Worm (Caenorhabditis elegans) whole organism, young adult: Measurements from ENCODE around the gene B0454.26.

ENCODE experiments used
- B0261.1 ChIP-seq: sonication (generic microtip); optimal IDR thresholded peaks from 2 replicates; lab custom pipeline; 2016; ENCODE audit warnings: mild to moderate bottlenecking, missing genetic modification characterization, moderate library complexity, missing compliant biosample characterization
- B0336.3 ChIP-seq: fragments of 200-800 bp; sonication (Bioruptor generic); IDR thresholded peaks from 2 replicates; pipeline ENCODE4 v1.3.6; 2022; ENCODE audit warnings: missing genetic modification characterization, missing compliant biosample characterization
- F55B11.4 ChIP-seq: sonication (generic microtip); optimal IDR thresholded peaks from 2 replicates; lab custom pipeline; 2016; ENCODE audit warnings: missing compliant biosample characterization, missing genetic modification characterization, borderline replicate concordance; ENCODE audit not compliant: insufficient read depth
- T07F8.4 ChIP-seq: sonication (generic microtip); optimal IDR thresholded peaks from 2 replicates; lab custom pipeline; 2016; ENCODE audit warnings: mild to moderate bottlenecking, missing genetic modification characterization, moderate library complexity, missing compliant biosample characterization
- T26A5.8 ChIP-seq: sonication (generic microtip); optimal IDR thresholded peaks from 2 replicates; lab custom pipeline; 2016; ENCODE audit warnings: missing genetic modification characterization, missing compliant biosample characterization
- Y67H2A.10 ChIP-seq: fragments of 200-800 bp; sonication (Bioruptor generic); conservative IDR thresholded peaks from 2 replicates; pipeline ENCODE4 v1.3.6; 2022; ENCODE audit warnings: missing genetic modification reagents, missing genetic modification characterization, missing compliant biosample characterization
- Y79H2A.3 ChIP-seq: fragments of 200-800 bp; sonication (Bioruptor generic); conservative IDR thresholded peaks from 2 replicates; pipeline ENCODE4 v1.3.6; 2022; ENCODE audit warnings: missing genetic modification reagents, missing genetic modification characterization, missing compliant biosample characterization
- Y95B8A.8 ChIP-seq: fragments of 200-800 bp; sonication (Bioruptor generic); IDR thresholded peaks from 2 replicates; pipeline ENCODE4 v1.3.6; 2022; ENCODE audit warnings: missing genetic modification reagents, missing genetic modification characterization, missing compliant biosample characterization
- aptf-2 ChIP-seq: fragments of 200-800 bp; sonication (Bioruptor generic); conservative IDR thresholded peaks from 2 replicates; pipeline ENCODE4 v1.3.6; 2022; ENCODE audit warnings: missing genetic modification reagents, missing genetic modification characterization, missing compliant biosample characterization
- aptf-3 ChIP-seq: fragments of 200-800 bp; sonication (Bioruptor generic); IDR thresholded peaks from 2 replicates; pipeline ENCODE4 v1.3.6; 2022; ENCODE audit warnings: missing genetic modification characterization, missing compliant biosample characterization
- attf-5 ChIP-seq: fragments of 200-800 bp; sonication (Bioruptor generic); optimal IDR thresholded peaks from 2 replicates; lab custom pipeline; 2018; ENCODE audit warnings: mild to moderate bottlenecking, missing genetic modification characterization, missing compliant biosample characterization
- ccch-3 ChIP-seq: fragments of 200-800 bp; sonication (Bioruptor generic); optimal IDR thresholded peaks from 2 replicates; lab custom pipeline; 2018; ENCODE audit warnings: mild to moderate bottlenecking, missing genetic modification characterization, missing compliant biosample characterization
- ceh-27 ChIP-seq: fragments of 200-800 bp; sonication (Bioruptor generic); optimal IDR thresholded peaks from 2 replicates; lab custom pipeline; 2018; ENCODE audit warnings: mild to moderate bottlenecking, missing genetic modification characterization, moderate library complexity, missing compliant biosample characterization
- die-1 ChIP-seq: sonication (generic microtip); optimal IDR thresholded peaks from 2 replicates; lab custom pipeline; 2016; ENCODE audit warnings: missing genotype, mild to moderate bottlenecking, missing genetic modification characterization, missing compliant biosample characterization
- dox-1 ChIP-seq: fragments of 200-800 bp; sonication (Bioruptor generic); IDR thresholded peaks from 2 replicates; pipeline ENCODE4 v1.3.6; 2022; ENCODE audit warnings: missing genetic modification reagents, missing genetic modification characterization, missing compliant biosample characterization
- dpl-1 ChIP-seq: fragments of 150-350 bp; optimal IDR thresholded peaks from 2 replicates; lab custom pipeline; 2014; ENCODE audit warnings: missing biosample characterization, missing genetic modification reagents, missing genetic modification characterization
- efl-1 ChIP-seq: fragments of 150-350 bp; optimal IDR thresholded peaks from 2 replicates; lab custom pipeline; 2014; ENCODE audit warnings: missing biosample characterization, missing genetic modification reagents, missing genetic modification characterization
- hmg-1.2 ChIP-seq: fragments of 200-800 bp; sonication (Bioruptor generic); IDR thresholded peaks from 2 replicates; pipeline ENCODE4 v1.3.6; 2022; ENCODE audit warnings: missing genetic modification reagents, missing genetic modification characterization, missing compliant biosample characterization
- lin-26 ChIP-seq: fragments of 200-800 bp; sonication (Bioruptor generic); IDR thresholded peaks from 2 replicates; pipeline ENCODE4 v1.3.6; 2022; ENCODE audit warnings: missing genetic modification reagents, missing genetic modification characterization, missing compliant biosample characterization
- lin-35 ChIP-seq, 3 experiments: fragments of 150-350 bp in 2 of 3; sonication (generic microtip) in 1 of 3; optimal IDR thresholded peaks; 2 replicates each; lab custom pipeline; 2014 to 2018; ENCODE audit warnings: missing biosample characterization in 3 of 3, missing genetic modification characterization in 3 of 3, missing genetic modification reagents in 3 of 3
- lin-40 ChIP-seq: sonication (generic microtip); optimal IDR thresholded peaks from 2 replicates; lab custom pipeline; 2016; ENCODE audit warnings: missing genetic modification characterization, mild to moderate bottlenecking, missing compliant biosample characterization, missing genotype, missing genetic modification reagents
- lir-1 ChIP-seq: fragments of 200-800 bp; sonication (Bioruptor generic); conservative IDR thresholded peaks from 2 replicates; pipeline ENCODE4 v1.3.6; 2022; ENCODE audit warnings: missing genetic modification reagents, missing genetic modification characterization, missing compliant biosample characterization
- lsy-27 ChIP-seq: sonication (generic microtip); optimal IDR thresholded peaks from 2 replicates; lab custom pipeline; 2017; ENCODE audit warnings: missing genetic modification characterization, mild to moderate bottlenecking, missing compliant biosample characterization, antibody characterized with exemption, missing genotype, borderline replicate concordance; ENCODE audit not compliant: insufficient read depth
- mcd-1 ChIP-seq: fragments of 200-800 bp; sonication (Bioruptor generic); IDR thresholded peaks from 2 replicates; pipeline ENCODE4 v1.3.6; 2022; ENCODE audit warnings: missing genetic modification reagents, missing genetic modification characterization, missing compliant biosample characterization
- nfyb-1 ChIP-seq: fragments of 200-800 bp; sonication (Bioruptor generic); IDR thresholded peaks from 2 replicates; pipeline ENCODE4 v1.3.6; 2022; ENCODE audit warnings: missing genetic modification reagents, missing genetic modification characterization, missing compliant biosample characterization
- nhr-179 ChIP-seq: sonication (generic microtip); optimal IDR thresholded peaks from 2 replicates; lab custom pipeline; 2016; ENCODE audit warnings: mild to moderate bottlenecking, missing genetic modification characterization, missing compliant biosample characterization
- rec-8 ChIP-seq, 2 experiments: sonication (generic microtip); optimal IDR thresholded peaks; 2 replicates each; lab custom pipeline; 2016; ENCODE audit warnings: mild to moderate bottlenecking in 2 of 2, missing genetic modification characterization in 2 of 2, missing genetic modification reagents in 2 of 2, missing genotype in 2 of 2, missing biosample characterization in 1 of 2, missing compliant biosample characterization in 1 of 2, moderate library complexity in 1 of 2
- rpc-1 ChIP-seq, 2 experiments: fragments of 150-350 bp in 1 of 2; sonication (generic microtip) in 1 of 2; optimal IDR thresholded peaks; 2 replicates each; lab custom pipeline; 2014 to 2018; ENCODE audit warnings: missing biosample characterization in 1 of 2, missing genetic modification characterization in 1 of 2, missing genetic modification reagents in 1 of 2, missing genotype in 1 of 2
- snpc-1.1 ChIP-seq: sonication (generic microtip); optimal IDR thresholded peaks from 2 replicates; lab custom pipeline; 2017; ENCODE audit warnings: missing genetic modification characterization, mild to moderate bottlenecking, missing compliant biosample characterization, antibody characterized with exemption, moderate library complexity, missing genotype, missing genetic modification reagents; ENCODE audit not compliant: insufficient read depth
- snpc-1.3 ChIP-seq: sonication (generic microtip); optimal IDR thresholded peaks from 2 replicates; lab custom pipeline; 2017; ENCODE audit warnings: missing genetic modification characterization, mild to moderate bottlenecking, missing compliant biosample characterization, antibody characterized with exemption, moderate library complexity, missing genotype, missing genetic modification reagents; ENCODE audit not compliant: insufficient read depth
- snpc-4 ChIP-seq, 5 experiments: fragments of 150-350 bp in 1 of 5; sonication (generic microtip) in 4 of 5; optimal IDR thresholded peaks; 2 replicates each; lab custom pipeline; 2014 to 2018; ENCODE audit warnings: missing genetic modification characterization in 5 of 5, missing biosample characterization in 3 of 5, antibody characterized with exemption in 2 of 5, mild to moderate bottlenecking in 2 of 5, missing compliant biosample characterization in 2 of 5, missing genotype in 2 of 5, moderate library complexity in 2 of 5, missing genetic modification reagents in 1 of 5
- ztf-3 ChIP-seq: fragments of 200-800 bp; sonication (Bioruptor generic); optimal IDR thresholded peaks from 2 replicates; lab custom pipeline; 2018; ENCODE audit warnings: mild to moderate bottlenecking, missing genetic modification characterization, missing compliant biosample characterization
- ztf-6 ChIP-seq: fragments of 200-800 bp; sonication (Bioruptor generic); IDR thresholded peaks from 2 replicates; pipeline ENCODE4 v1.3.6; 2022; ENCODE audit warnings: missing genetic modification reagents, missing genetic modification characterization, missing compliant biosample characterization

The B0454.26 gene

ce11 chrII:3028264-3028663 lies 10.1 kb downstream of the B0454.26 start:
- TF ChIP-seq B0336.3 (no peak), lsy-27 (tag; lab: Kevin White, UChicago) (no peak), Y95B8A.8 (no peak), lin-40 (tag; lab: Kevin White, UChicago) (no peak), lin-35 (GFP tag; optimal IDR thresholded peaks at IDR 0.05; lab: Kevin White, UChicago) (no peak), aptf-3 (GFP tag; lab: Robert Waterston, UW) (no peak), T07F8.4 (no peak), rec-8 (tag; optimal IDR thresholded peaks at IDR 0.05; lab: Kevin White, UChicago) (no peak), F55B11.4 (tag; lab: Kevin White, UChicago) (no peak), nfyb-1 (no peak), mcd-1 (no peak), Y67H2A.10 (GFP tag; lab: Robert Waterston, UW) (no peak), dox-1 (GFP tag; lab: Robert Waterston, UW) (no peak), lin-26 (GFP tag; lab: Robert Waterston, UW) (no peak), ztf-6 (no peak), rpc-1 (optimal IDR thresholded peaks at IDR 0.05; lab: Kevin White, UChicago) (no peak), rpc-1 (tag; optimal IDR thresholded peaks at IDR 0.05; lab: Kevin White, UChicago) (no peak), ceh-27 (GFP tag; lab: Kevin White, UChicago) (no peak), ccch-3 (GFP tag; lab: Kevin White, UChicago) (no peak)

- TF ChIP-seq mcd-1 (no peak), B0261.1 (no peak), aptf-3 (GFP tag; lab: Robert Waterston, UW) (no peak), snpc-1.3 (no peak), lin-26 (GFP tag; lab: Robert Waterston, UW) (no peak), T26A5.8 (no peak), efl-1 (GFP tag; lab: Kevin White, UChicago) (no peak), die-1 (tag; lab: Kevin White, UChicago) (no peak), Y79H2A.3 (GFP tag; lab: Robert Waterston, UW) (no peak), lir-1 (GFP tag; lab: Robert Waterston, UW) (no peak), ztf-3 (GFP tag; lab: Kevin White, UChicago) (no peak), aptf-2 (no peak), snpc-1.1 (tag; lab: Kevin White, UChicago) (no peak), dpl-1 (GFP tag; lab: Kevin White, UChicago) (no peak)
These were observed 13.7 kb downstream of the B0454.26 start for ce11 chrII:3024655-3025054.

ce11 chrII:3023381-3023935 lies 14.9 kb downstream of the B0454.26 start, which contains the start of gene clec-2:
Gene clec-2 (minus strand): TSS chrII:3023431.
- peak; percentile 39 for TF ChIP-seq hmg-1.2 (GFP tag; lab: Robert Waterston, UW)
- TF ChIP-seq nhr-179 (tag; lab: Kevin White, UChicago), result no peak
- TF ChIP-seq attf-5 (GFP tag; lab: Kevin White, UChicago), result no peak
- peak; percentile 10 for TF ChIP-seq snpc-1.1 (tag; lab: Kevin White, UChicago)
- TF ChIP-seq snpc-4 (GFP tag; optimal IDR thresholded peaks at IDR 0.05; lab: Kevin White, UChicago), result no peak
- TF ChIP-seq snpc-4 (tag; optimal IDR thresholded peaks at IDR 0.05; lab: Kevin White, UChicago), result peak in 2 of 4 experiments; percentile 69 to 76
- TF ChIP-seq, all 124 proteins: peak for 3
